Fruit fly (Drosophila melanogaster) whole organism, prepupa: ENCODE results near the gene pps.

Source experiments
- Blimp-1 ChIP-seq: fragments of 200-800 bp; sonication (Bioruptor generic); optimal IDR thresholded peaks from 3 replicates; lab custom pipeline; 2017; ENCODE audit warnings: missing biosample characterization, missing genetic modification characterization, mild to moderate bottlenecking, moderate library complexity, missing genetic modification reagents
- CG10631 ChIP-seq: fragments of 200-800 bp; sonication (Bioruptor generic); optimal IDR thresholded peaks from 2 replicates; lab custom pipeline; 2016; ENCODE audit warnings: missing biosample characterization, missing genetic modification characterization
- CG11902 ChIP-seq: fragments of 200-800 bp; sonication (Bioruptor generic); optimal IDR thresholded peaks from 3 replicates; lab custom pipeline; 2016; ENCODE audit warnings: missing biosample characterization, missing genetic modification characterization
- CG15336 ChIP-seq: fragments of 200-800 bp; sonication (Bioruptor generic); IDR thresholded peaks from 2 replicates; pipeline ENCODE4 v1.3.6; 2022; ENCODE audit warnings: missing biosample characterization, missing genetic modification characterization
- CG1621 ChIP-seq: fragments of 200-800 bp; sonication (Bioruptor generic); optimal IDR thresholded peaks from 3 replicates; lab custom pipeline; 2018; ENCODE audit warnings: missing biosample characterization, mild to moderate bottlenecking, missing genetic modification characterization
- CG3032 ChIP-seq: fragments of 200-800 bp; optimal IDR thresholded peaks from 2 replicates; lab custom pipeline; 2019; ENCODE audit warnings: missing biosample characterization, mild to moderate bottlenecking, missing genetic modification characterization, moderate library complexity
- CG31627 ChIP-seq: fragments of 200-800 bp; sonication (Bioruptor generic); optimal IDR thresholded peaks from 3 replicates; lab custom pipeline; 2016; ENCODE audit warnings: missing biosample characterization, missing genetic modification characterization
- CG4318 ChIP-seq: fragments of 200-800 bp; sonication (Bioruptor generic); optimal IDR thresholded peaks from 3 replicates; lab custom pipeline; 2017; ENCODE audit warnings: missing biosample characterization, mild to moderate bottlenecking, missing genetic modification characterization
- CG6163 ChIP-seq: fragments of 200-800 bp; sonication (Bioruptor generic); IDR thresholded peaks from 3 replicates; pipeline ENCODE4 v1.3.6; 2022; ENCODE audit warnings: missing biosample characterization, missing genetic modification characterization
- CG6276 ChIP-seq: fragments of 200-800 bp; sonication (Bioruptor generic); optimal IDR thresholded peaks from 2 replicates; lab custom pipeline; 2017; ENCODE audit warnings: missing biosample characterization, mild to moderate bottlenecking, missing genetic modification characterization
- CG6808 ChIP-seq: fragments of 200-800 bp; sonication (Bioruptor generic); optimal IDR thresholded peaks from 3 replicates; lab custom pipeline; 2017; ENCODE audit warnings: missing biosample characterization, missing genetic modification characterization, mild to moderate bottlenecking, moderate library complexity, missing genetic modification reagents
- CG6854 ChIP-seq: fragments of 200-800 bp; sonication (Bioruptor generic); optimal IDR thresholded peaks from 2 replicates; lab custom pipeline; 2017; ENCODE audit warnings: missing biosample characterization, mild to moderate bottlenecking, missing genetic modification characterization
- CG8119 ChIP-seq: fragments of 200-800 bp; sonication (Bioruptor generic); IDR thresholded peaks from 3 replicates; pipeline ENCODE4 v1.3.6; 2022; ENCODE audit warnings: missing biosample characterization, missing genetic modification characterization
- CG8632 ChIP-seq: fragments of 200-800 bp; sonication (Bioruptor generic); optimal IDR thresholded peaks from 3 replicates; lab custom pipeline; 2016; ENCODE audit warnings: missing biosample characterization, missing genetic modification characterization
- CG9139 ChIP-seq: fragments of 200-800 bp; sonication (Bioruptor generic); optimal IDR thresholded peaks from 3 replicates; lab custom pipeline; 2017; ENCODE audit warnings: missing biosample characterization, mild to moderate bottlenecking, missing genetic modification characterization
- Eip78C ChIP-seq: fragments of 200-800 bp; sonication (Bioruptor generic); peaks from one replicate; lab custom pipeline; 2016; ENCODE audit warnings: missing biosample characterization, missing genetic modification characterization
- Ets96B ChIP-seq: fragments of 200-800 bp; optimal IDR thresholded peaks from 2 replicates; lab custom pipeline; 2019; ENCODE audit warnings: missing biosample characterization, mild to moderate bottlenecking, missing genetic modification characterization, moderate library complexity
- Gug ChIP-seq: fragments of 200-800 bp; sonication (Bioruptor generic); IDR thresholded peaks from 2 replicates; pipeline ENCODE4 v1.3.6; 2022; ENCODE audit warnings: missing biosample characterization, missing genetic modification characterization
- Hr38 ChIP-seq: sonication (Bioruptor generic); optimal IDR thresholded peaks from 2 replicates; lab custom pipeline; 2016; ENCODE audit warnings: missing biosample characterization, missing genetic modification characterization
- Hr4 ChIP-seq: fragments of 200-800 bp; sonication (Bioruptor generic); optimal IDR thresholded peaks from 3 replicates; lab custom pipeline; 2016; ENCODE audit warnings: missing biosample characterization, missing genetic modification characterization
- Lpt ChIP-seq: fragments of 200-800 bp; sonication (Bioruptor generic); optimal IDR thresholded peaks from 3 replicates; lab custom pipeline; 2016; ENCODE audit warnings: missing biosample characterization, missing genetic modification characterization
- OdsH ChIP-seq: fragments of 200-800 bp; sonication (Bioruptor generic); optimal IDR thresholded peaks from 3 replicates; lab custom pipeline; 2016; ENCODE audit warnings: missing biosample characterization, missing genetic modification characterization
- Sox14 ChIP-seq: fragments of 200-800 bp; sonication (Bioruptor generic); optimal IDR thresholded peaks from 3 replicates; lab custom pipeline; 2016; ENCODE audit warnings: missing biosample characterization, missing genetic modification characterization
- Sox15 ChIP-seq: fragments of 200-800 bp; sonication (Bioruptor generic); optimal IDR thresholded peaks from 3 replicates; lab custom pipeline; 2016; ENCODE audit warnings: missing biosample characterization, missing genetic modification characterization
- cyc ChIP-seq: fragments of 200-800 bp; sonication (Bioruptor generic); optimal IDR thresholded peaks from 3 replicates; lab custom pipeline; 2016; ENCODE audit warnings: missing biosample characterization, missing genetic modification characterization
- dsx ChIP-seq: fragments of 200-800 bp; optimal IDR thresholded peaks from 3 replicates; lab custom pipeline; 2019; ENCODE audit warnings: missing biosample characterization, mild to moderate bottlenecking, missing genetic modification characterization, moderate library complexity; ENCODE audit not compliant: poor library complexity, severe bottlenecking
- eg ChIP-seq: fragments of 200-800 bp; sonication (Bioruptor generic); IDR thresholded peaks from 3 replicates; pipeline ENCODE4 v1.3.6; 2022; ENCODE audit warnings: missing biosample characterization, missing genetic modification characterization
- esn ChIP-seq: fragments of 200-800 bp; sonication (Bioruptor generic); optimal IDR thresholded peaks from 2 replicates; lab custom pipeline; 2016; ENCODE audit warnings: missing biosample characterization, mild to moderate bottlenecking, missing genetic modification characterization, moderate library complexity
- fd85E ChIP-seq: fragments of 200-800 bp; sonication (Bioruptor generic); optimal IDR thresholded peaks from 3 replicates; lab custom pipeline; 2016; ENCODE audit warnings: missing biosample characterization, missing genetic modification characterization
- fkh ChIP-seq: fragments of 200-800 bp; sonication (Bioruptor generic); optimal IDR thresholded peaks from 3 replicates; lab custom pipeline; 2017; ENCODE audit warnings: missing biosample characterization, mild to moderate bottlenecking, missing genetic modification characterization, moderate library complexity
- lz ChIP-seq: fragments of 200-800 bp; sonication (Bioruptor generic); optimal IDR thresholded peaks from 3 replicates; lab custom pipeline; 2016; ENCODE audit warnings: missing biosample characterization, missing genetic modification characterization
- ss ChIP-seq, 2 experiments: fragments of 200-800 bp; sonication (Bioruptor generic); optimal IDR thresholded peaks; 2 replicates in 1 of 2; 3 replicates in 1 of 2; lab custom pipeline; 2017 to 2018; ENCODE audit warnings: mild to moderate bottlenecking in 2 of 2, missing biosample characterization in 2 of 2, missing genetic modification characterization in 2 of 2, moderate library complexity in 1 of 2
- svp ChIP-seq: fragments of 200-800 bp; sonication (Bioruptor generic); peaks from one replicate; lab custom pipeline; 2016; ENCODE audit warnings: missing biosample characterization, missing genetic modification characterization
- vri ChIP-seq: fragments of 200-800 bp; sonication (Bioruptor generic); optimal IDR thresholded peaks from 3 replicates; lab custom pipeline; 2016; ENCODE audit warnings: missing biosample characterization, mild to moderate bottlenecking, missing genetic modification characterization

Gene pps

DNA sequence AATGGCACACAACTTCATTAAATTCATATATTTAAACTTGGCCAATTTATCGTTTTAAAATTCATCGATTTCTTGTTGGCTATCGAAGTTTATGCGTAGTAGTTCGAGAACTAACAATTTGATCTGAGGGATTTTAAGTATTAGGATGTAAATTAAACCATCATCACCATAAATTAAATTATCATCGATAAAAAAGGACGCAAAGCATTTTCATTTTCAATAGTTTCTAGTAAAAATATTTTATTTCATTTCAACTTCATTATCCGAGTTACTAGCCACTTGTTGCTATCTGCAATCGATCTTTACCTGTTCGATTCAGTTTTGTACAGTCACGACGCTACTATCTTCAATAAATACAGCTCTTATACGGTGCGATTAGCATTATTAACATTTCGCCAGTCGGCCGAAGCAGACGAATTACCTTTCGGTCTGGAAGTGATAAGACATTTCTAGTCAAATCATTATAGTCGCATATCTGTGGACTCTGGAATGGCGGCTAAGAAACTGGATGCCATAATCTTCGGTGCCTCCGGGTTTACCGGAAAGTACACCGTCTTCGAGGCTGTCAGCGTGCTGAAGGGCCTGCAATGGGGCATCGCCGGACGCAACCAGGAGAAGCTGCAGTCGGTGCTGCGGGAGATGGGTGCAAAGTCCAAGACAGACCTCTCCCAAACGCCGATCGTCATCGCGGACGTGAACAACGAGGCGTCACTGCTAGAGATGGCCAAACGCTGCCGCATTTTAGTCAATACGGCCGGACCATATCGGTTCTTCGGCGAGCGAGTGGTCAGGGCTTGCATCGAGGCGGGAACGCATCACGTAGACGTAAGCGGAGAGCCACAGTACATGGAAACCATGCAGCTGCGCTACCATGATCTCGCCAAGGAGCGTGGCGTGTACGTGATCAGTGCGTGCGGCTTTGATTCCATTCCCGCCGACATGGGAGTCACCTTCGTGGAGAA is 7.1 kb upstream of the pps start, which contains the start of gene CG5167 (continued):
- TF ChIP-seq CG15336 (GFP tag; lab: Robert Waterston, UW) (peak; percentile 42; the same call in 1 of the 2 replicates), Hr38 (no peak), lz (GFP tag; lab: Kevin White, UChicago) (peak; percentile 58), Sox15 (no peak), CG3032 (tag; lab: Kevin White, UChicago) (peak; percentile 7), Lpt (GFP tag; lab: Kevin White, UChicago) (peak; percentile 9), eg (GFP tag; lab: Robert Waterston, UW) (peak; percentile 70), CG31627 (GFP tag; lab: Kevin White, UChicago) (peak; percentile 26), CG6854 (GFP tag; lab: Kevin White, UChicago) (peak; percentile 59), CG9139 (GFP tag; lab: Kevin White, UChicago) (peak; percentile 87), CG1621 (tag; lab: Kevin White, UChicago) (peak; percentile 61)
- TF ChIP-seq, all 60 proteins: peak for 38

DNA sequence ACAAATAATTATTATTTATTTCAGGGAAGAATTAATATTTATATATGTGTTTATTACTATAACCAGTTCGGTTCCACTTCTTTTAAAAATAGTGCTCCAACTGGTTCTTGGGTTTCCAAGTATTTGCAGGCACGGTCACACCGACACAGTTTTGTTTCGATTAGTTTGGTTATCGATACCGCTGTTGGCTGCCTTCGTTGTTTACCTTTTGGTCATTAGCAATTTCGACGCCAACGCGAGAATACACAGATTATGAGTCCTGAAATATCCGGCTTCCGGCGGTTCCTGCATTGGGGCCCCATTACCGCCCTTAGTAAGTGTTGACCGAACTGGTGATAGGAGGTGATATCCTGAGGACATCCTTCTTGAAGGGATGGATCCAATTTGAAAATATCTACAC is 5.5 kb upstream of the pps start, which contains the start of gene CG5196:
Gene CG5196 (plus strand): TSS at position 157 of the 400 bp plus-strand sequence.
- TF ChIP-seq CG6163 (peak; percentile 20; the same call in 1 of the 3 replicates), svp (GFP tag; lab: Kevin White, UChicago) (no peak), Ets96B (tag; lab: Kevin White, UChicago) (peak; percentile 10), OdsH (GFP tag; lab: Kevin White, UChicago) (no peak), Eip78C (peak; percentile 67), Hr4 (GFP tag; lab: Kevin White, UChicago) (no peak), CG8119 (no peak), CG4318 (GFP tag; lab: Kevin White, UChicago) (no peak), fkh (GFP tag; lab: Kevin White, UChicago) (peak; percentile 93), CG6808 (GFP tag; lab: Kevin White, UChicago) (no peak), Sox14 (GFP tag; lab: Kevin White, UChicago) (peak; percentile 4), CG6854 (GFP tag; lab: Kevin White, UChicago) (peak; percentile 25), dsx (no peak), CG15336 (GFP tag; lab: Robert Waterston, UW) (0 out of 2 replicates have a peak, but pooled peaks have one; percentile 25), ss (GFP tag; optimal IDR thresholded peaks at IDR 0.05; lab: Kevin White, UChicago) (peak in 1 of 2 experiments; percentile 38), esn (GFP tag; lab: Kevin White, UChicago) (peak; percentile 25), CG6276 (GFP tag; lab: Kevin White, UChicago) (no peak)

DNA sequence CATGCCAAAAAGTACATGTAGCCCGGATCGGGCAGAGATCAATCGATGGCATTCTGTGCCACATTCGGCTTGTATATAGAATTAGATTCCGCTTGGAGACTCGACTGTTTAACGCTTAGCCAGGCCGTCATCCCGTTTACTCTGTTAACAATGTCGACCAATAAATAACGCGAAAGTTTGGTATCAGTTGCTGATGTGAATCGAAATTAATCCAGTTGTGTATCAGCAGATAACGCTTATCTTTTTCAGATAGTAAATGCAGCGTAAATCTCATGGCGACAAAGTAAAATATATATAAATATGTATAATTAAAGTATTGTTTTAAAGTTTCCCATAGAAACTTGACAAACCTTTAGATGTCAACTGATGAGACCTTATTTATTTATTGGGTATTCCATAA is 2.2 kb upstream of the pps start:
- no peak for TF ChIP-seq vri (GFP tag; lab: Kevin White, UChicago)
- TF ChIP-seq CG11902 (GFP tag; lab: Kevin White, UChicago), result no peak
- TF ChIP-seq CG6808 (GFP tag; lab: Kevin White, UChicago), result no peak
- TF ChIP-seq svp (GFP tag; lab: Kevin White, UChicago), result no peak
- TF ChIP-seq CG10631, result no peak
- no peak for TF ChIP-seq cyc (GFP tag; lab: Kevin White, UChicago)
- TF ChIP-seq CG8632, result no peak
- TF ChIP-seq Gug (GFP tag; lab: Robert Waterston, UW), result no peak
- TF ChIP-seq dsx, result no peak
- no peak for TF ChIP-seq Blimp-1 (GFP tag; lab: Kevin White, UChicago)
- TF ChIP-seq fd85E, result no peak
- TF ChIP-seq ss (GFP tag; optimal IDR thresholded peaks at IDR 0.05; lab: Kevin White, UChicago), result no peak
- TF ChIP-seq, all 60 proteins: peak for 0
